Fruit fly (Drosophila melanogaster): ENCODE measurements around the gene CG9386.

The CG9386 gene

dm6 chr3R:9577382-9578137, 22.4 kb upstream of the CG9386 start, which contains the start of the genes Kap-alpha3 and Son (continued):
- TF ChIP-seq HHEX (GFP tag; optimal IDR thresholded peaks at IDR 0.05) (peak; percentile 94), prd (optimal IDR thresholded peaks at IDR 0.05) (no peak), prd (GFP tag; IDR thresholded peaks at IDR 0.05) (peak; percentile 89), gcm2 (GFP tag; optimal IDR thresholded peaks at IDR 0.05) (peak; percentile 86), CG8290 (GFP tag; optimal IDR thresholded peaks at IDR 0.05) (peak; percentile 79), CG8290 (tag; optimal IDR thresholded peaks at IDR 0.05) (peak; percentile 79 to 95), bsh (GFP tag; optimal IDR thresholded peaks at IDR 0.05) (peak; percentile 44 to 80), CG14441 (GFP tag; IDR thresholded peaks at IDR 0.05) (peak; percentile 87), CG32772 (GFP tag; IDR thresholded peaks at IDR 0.05) (peak; percentile 88), ind (GFP tag; optimal IDR thresholded peaks at IDR 0.05) (peak; percentile 90), pho (GFP tag; optimal IDR thresholded peaks at IDR 0.05) (peak; percentile 96), usp (GFP tag; optimal IDR thresholded peaks at IDR 0.05) (no peak), CG7786 (GFP tag; optimal IDR thresholded peaks at IDR 0.05) (peak; percentile 90), CG3163 (GFP tag; optimal IDR thresholded peaks at IDR 0.05) (peak; percentile 81), CG11085 (GFP tag; IDR thresholded peaks at IDR 0.05) (peak; percentile 93), CG6272 (GFP tag; IDR thresholded peaks at IDR 0.05) (peak; percentile 91), Oaz (GFP tag; IDR thresholded peaks at IDR 0.05) (peak; percentile 74), Nf-YA (GFP tag; IDR thresholded peaks at IDR 0.05) (peak; percentile 61; the same call in 1 of the 2 replicates), nau (GFP tag; optimal IDR thresholded peaks at IDR 0.05) (no peak)

dm6 chr3R:9573812-9574587, 18.8 kb upstream of the CG9386 start, which contains the start of gene CG9399:
TSS of gene CG9399 (minus strand) at chr3R:9574211.
- TF ChIP-seq CG18262 (tag; optimal IDR thresholded peaks at IDR 0.05) (peak; percentile 97), Doc3 (GFP tag; IDR thresholded peaks at IDR 0.05; ENCODE audit: partially characterized antibody) (0 out of 3 replicates have a peak, but pooled peaks have one; percentile 43), Elba2 (GFP tag; optimal IDR thresholded peaks at IDR 0.05) (peak; percentile 84), Bteb2 (GFP tag; optimal IDR thresholded peaks at IDR 0.05) (peak; percentile 92), pum (GFP tag; optimal IDR thresholded peaks at IDR 0.05) (peak; percentile 91), CG6683 (GFP tag; optimal IDR thresholded peaks at IDR 0.05) (peak; percentile 86), Vsx1 (GFP tag; optimal IDR thresholded peaks at IDR 0.05) (peak; percentile 94), CG31365 (tag; optimal IDR thresholded peaks at IDR 0.05) (peak; percentile 64), CG15269 (tag; optimal IDR thresholded peaks at IDR 0.05) (peak; percentile 97), ranshi (GFP tag; IDR thresholded peaks at IDR 0.05) (peak; percentile 98), Hr51 (GFP tag; optimal IDR thresholded peaks at IDR 0.05) (peak; percentile 96 to 98), Hey (tag; optimal IDR thresholded peaks at IDR 0.05) (peak; percentile 75), ci (GFP tag; IDR thresholded peaks at IDR 0.05) (peak; percentile 99), Blimp-1 (GFP tag; optimal IDR thresholded peaks at IDR 0.05) (peak; percentile 95), bbx (GFP tag; IDR thresholded peaks at IDR 0.05; ENCODE audit: partially characterized antibody) (peak; percentile 44), dan (GFP tag; IDR thresholded peaks at IDR 0.05) (peak; percentile 85), Pdp1 (GFP tag; optimal IDR thresholded peaks at IDR 0.05) (peak; percentile 93 to 94), CG13287 (GFP tag; IDR thresholded peaks at IDR 0.05; ENCODE audit: partially characterized antibody) (peak; percentile 27; the same call in 1 of the 2 replicates), CG8478 (optimal IDR thresholded peaks at IDR 0.05) (no peak), CG18599 (GFP tag; optimal IDR thresholded peaks at IDR 0.05) (peak; percentile 96), gt (GFP tag; IDR thresholded peaks at IDR 0.05) (peak; percentile 96), CG31441 (GFP tag; IDR thresholded peaks at IDR 0.05) (peak; percentile 99), btn (GFP tag; optimal IDR thresholded peaks at IDR 0.05) (peak; percentile 65), bsh (GFP tag; optimal IDR thresholded peaks at IDR 0.05) (peak; percentile 86 to 98), CG3065 (GFP tag; optimal IDR thresholded peaks at IDR 0.05) (peak; percentile 94), CG17186 (GFP tag; optimal IDR thresholded peaks at IDR 0.05) (peak; percentile 86), nmo (GFP tag; optimal IDR thresholded peaks at IDR 0.05) (peak; percentile 98), pros (GFP tag; optimal IDR thresholded peaks at IDR 0.05) (peak; percentile 24), klu (GFP tag; IDR thresholded peaks at IDR 0.05) (peak; percentile 95), CG1647 (GFP tag; optimal IDR thresholded peaks at IDR 0.05) (peak; percentile 93)

Measured in whole organism, embryonic.